Worm (Caenorhabditis elegans): ENCODE measurements around the gene dlhd-1.

dlhd-1 gene

ce11 chrII:1197074-1197473 lies 25.1 kb upstream of the dlhd-1 start, which contains the start of gene F53A10.2:
Gene F53A10.2, plus strand, starts transcription at chrII:1197374.
- TF ChIP-seq eor-1 (tag; optimal IDR thresholded peaks at IDR 0.05) (no peak), skn-1 (tag; optimal IDR thresholded peaks at IDR 0.05) (no peak), ceh-82 (tag; optimal IDR thresholded peaks at IDR 0.05) (no peak), nhr-12 (tag; optimal IDR thresholded peaks at IDR 0.05) (no peak), nhr-76 (tag; optimal IDR thresholded peaks at IDR 0.05) (no peak), ztf-4 (tag; optimal IDR thresholded peaks at IDR 0.05) (no peak), unc-39 (tag; optimal IDR thresholded peaks at IDR 0.05) (no peak), nhr-43 (tag; optimal IDR thresholded peaks at IDR 0.05; ENCODE audit: poor library complexity, severe bottlenecking) (no peak), nhr-237 (tag; optimal IDR thresholded peaks at IDR 0.05) (no peak), unc-62 (GFP tag; optimal IDR thresholded peaks at IDR 0.05) (no peak), ceh-9 (tag; optimal IDR thresholded peaks at IDR 0.05) (no peak), egl-27 (tag; optimal IDR thresholded peaks at IDR 0.05) (no peak), nhr-77 (tag; optimal IDR thresholded peaks at IDR 0.05) (no peak), egl-5 (tag; optimal IDR thresholded peaks at IDR 0.05) (no peak), ama-1 (optimal IDR thresholded peaks at IDR 0.05) (no peak), nfya-1 (tag; optimal IDR thresholded peaks at IDR 0.05; ENCODE audit: insufficient read depth) (no peak)

DNA sequence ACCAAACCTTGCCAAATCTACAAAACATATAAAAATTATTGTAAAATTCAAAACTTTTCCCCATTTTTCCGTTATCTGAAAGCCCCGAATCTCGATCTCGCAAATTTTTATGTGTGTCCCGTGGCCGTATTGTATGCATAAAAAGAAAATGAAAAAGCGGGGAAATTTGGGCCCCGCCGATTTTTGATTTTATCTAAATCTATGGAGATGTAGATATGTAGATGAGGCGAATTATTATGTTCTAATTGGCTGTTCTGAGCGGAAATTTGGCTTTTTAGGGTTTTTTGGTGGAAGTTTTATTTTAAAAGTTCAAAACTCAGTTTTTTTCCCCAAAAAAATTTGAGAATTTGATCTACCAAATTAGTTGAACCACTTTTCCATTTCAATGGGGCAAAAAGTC lies 24.2 kb upstream of the dlhd-1 start:
- no peak for TF ChIP-seq ceh-16 (tag; optimal IDR thresholded peaks at IDR 0.05)
- TF ChIP-seq nhr-23 (tag; optimal IDR thresholded peaks at IDR 0.05), result no peak
- TF ChIP-seq jun-1 (tag; optimal IDR thresholded peaks at IDR 0.05), result no peak
- no peak for TF ChIP-seq nhr-76 (tag; optimal IDR thresholded peaks at IDR 0.05)
- TF ChIP-seq R02D3.7 (tag; optimal IDR thresholded peaks at IDR 0.05), result no peak
- TF ChIP-seq elt-1 (tag; optimal IDR thresholded peaks at IDR 0.05), result no peak
- no peak for TF ChIP-seq ceh-82 (tag; optimal IDR thresholded peaks at IDR 0.05)
- no peak for TF ChIP-seq nhr-25 (tag; optimal IDR thresholded peaks at IDR 0.05)
- TF ChIP-seq hmg-11 (tag; optimal IDR thresholded peaks at IDR 0.05), result no peak
- no peak for TF ChIP-seq pha-4 (tag; optimal IDR thresholded peaks at IDR 0.05)
- TF ChIP-seq nfya-1 (tag; optimal IDR thresholded peaks at IDR 0.05; ENCODE audit: insufficient read depth), result no peak
- no peak for TF ChIP-seq zag-1 (tag; optimal IDR thresholded peaks at IDR 0.05)
- no peak for TF ChIP-seq nhr-43 (tag; optimal IDR thresholded peaks at IDR 0.05; ENCODE audit: poor library complexity, severe bottlenecking)
- no peak for TF ChIP-seq nhr-237 (tag; optimal IDR thresholded peaks at IDR 0.05)
- TF ChIP-seq tbx-2 (tag; optimal IDR thresholded peaks at IDR 0.05), result no peak

- TF ChIP-seq elt-3 (tag; optimal IDR thresholded peaks at IDR 0.05) (no peak), jun-1 (tag; optimal IDR thresholded peaks at IDR 0.05) (no peak), skn-1 (tag; optimal IDR thresholded peaks at IDR 0.05) (no peak), nhr-12 (tag; optimal IDR thresholded peaks at IDR 0.05) (no peak), fkh-2 (tag; optimal IDR thresholded peaks at IDR 0.05) (no peak), ceh-9 (tag; optimal IDR thresholded peaks at IDR 0.05) (no peak), sea-2 (GFP tag; optimal IDR thresholded peaks at IDR 0.05) (no peak), fkh-10 (GFP tag; optimal IDR thresholded peaks at IDR 0.05) (no peak)
These were observed 19.9 kb upstream of the dlhd-1 start for ce11 chrII:1191853-1192252.

ce11 chrII:1189652-1190051 lies 17.7 kb upstream of the dlhd-1 start:
- TF ChIP-seq mml-1 (tag; optimal IDR thresholded peaks at IDR 0.05) (no peak), jun-1 (tag; optimal IDR thresholded peaks at IDR 0.05) (no peak), pha-4 (tag; optimal IDR thresholded peaks at IDR 0.05) (no peak), ceh-16 (tag; optimal IDR thresholded peaks at IDR 0.05) (no peak), lin-39 (tag; optimal IDR thresholded peaks at IDR 0.05) (no peak), fkh-10 (GFP tag; optimal IDR thresholded peaks at IDR 0.05) (no peak), elt-2 (tag; optimal IDR thresholded peaks at IDR 0.05) (peak; percentile 51)

DNA sequence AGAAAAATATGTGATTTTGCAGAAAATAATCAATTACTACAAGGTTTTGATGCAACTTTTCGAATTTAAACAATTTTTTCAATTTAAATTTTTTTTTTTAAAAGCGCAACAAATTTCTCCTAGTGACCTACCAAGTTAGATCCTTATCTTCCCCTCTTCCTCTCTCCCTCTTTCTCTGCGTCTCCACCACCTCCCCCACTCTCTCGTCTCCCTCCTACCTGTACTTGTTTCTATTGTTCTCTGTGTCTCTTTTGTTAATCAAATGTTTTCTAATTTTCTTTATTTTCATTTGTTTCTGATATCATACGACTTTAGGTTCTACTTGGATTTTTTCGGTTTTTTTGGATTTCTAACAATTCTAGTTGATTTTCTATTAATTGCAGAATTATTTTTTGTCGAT lies 16.2 kb upstream of the dlhd-1 start:
- TF ChIP-seq daf-12 (tag; optimal IDR thresholded peaks at IDR 0.05) (no peak), elt-1 (tag; optimal IDR thresholded peaks at IDR 0.05) (peak; percentile 93), skn-1 (tag; optimal IDR thresholded peaks at IDR 0.05) (no peak), pha-4 (tag; optimal IDR thresholded peaks at IDR 0.05) (peak; percentile 23), jun-1 (tag; optimal IDR thresholded peaks at IDR 0.05) (no peak), fkh-2 (tag; optimal IDR thresholded peaks at IDR 0.05) (no peak), nhr-237 (tag; optimal IDR thresholded peaks at IDR 0.05) (no peak), unc-39 (tag; optimal IDR thresholded peaks at IDR 0.05) (no peak), mdl-1 (tag; optimal IDR thresholded peaks at IDR 0.05) (no peak), nhr-25 (tag; optimal IDR thresholded peaks at IDR 0.05) (peak; percentile 55), ztf-4 (tag; optimal IDR thresholded peaks at IDR 0.05) (no peak), ama-1 (optimal IDR thresholded peaks at IDR 0.05) (no peak), pqm-1 (tag; optimal IDR thresholded peaks at IDR 0.05) (peak; percentile 1), elt-2 (tag; optimal IDR thresholded peaks at IDR 0.05) (peak; percentile 60), tbx-2 (tag; optimal IDR thresholded peaks at IDR 0.05) (no peak), hmg-11 (tag; optimal IDR thresholded peaks at IDR 0.05) (peak; percentile 18), nhr-11 (tag; optimal IDR thresholded peaks at IDR 0.05) (no peak), nhr-23 (tag; optimal IDR thresholded peaks at IDR 0.05) (peak; percentile 49), R02D3.7 (tag; optimal IDR thresholded peaks at IDR 0.05) (no peak), lsy-12 (tag; optimal IDR thresholded peaks at IDR 0.05) (no peak)
